Worm (Caenorhabditis elegans): ENCODE results near the gene aps-2.
A peak's percentile ranks its signal among the peaks of the same experiment; 100 is the strongest.

Gene aps-2

ce11 chrX:4469297-4469816, 11.3 kb downstream of the aps-2 start, which contains the start of gene asb-2 (continued):
- TF ChIP-seq fkh-4 (tag; optimal IDR thresholded peaks at IDR 0.05; ENCODE audit: borderline replicate concordance) (no peak), alr-1 (tag; optimal IDR thresholded peaks at IDR 0.05; ENCODE audit: borderline replicate concordance) (no peak), nhr-11 (tag; optimal IDR thresholded peaks at IDR 0.05) (peak; percentile 67), blmp-1 (tag; optimal IDR thresholded peaks at IDR 0.05) (no peak), nhr-237 (tag; optimal IDR thresholded peaks at IDR 0.05) (peak; percentile 48), hlh-17 (GFP tag; optimal IDR thresholded peaks at IDR 0.05; ENCODE audit: borderline replicate concordance) (no peak), hlh-4 (tag; optimal IDR thresholded peaks at IDR 0.05) (no peak), vab-15 (tag; optimal IDR thresholded peaks at IDR 0.05) (peak; percentile 22), nhr-85 (tag) (peak; percentile 92), nhr-77 (tag; optimal IDR thresholded peaks at IDR 0.05) (peak; percentile 80), tlp-1 (tag; optimal IDR thresholded peaks at IDR 0.05) (no peak), tbx-2 (tag; optimal IDR thresholded peaks at IDR 0.05) (peak; percentile 86), efl-1 (optimal IDR thresholded peaks at IDR 0.05) (peak; percentile 79 to 90), efl-1 (GFP tag; optimal IDR thresholded peaks at IDR 0.05 in 1 of 2) (peak; percentile 71 to 93), egl-13 (tag; optimal IDR thresholded peaks at IDR 0.05) (peak; percentile 58), nhr-19 (GFP tag; conservative IDR thresholded peaks at IDR 0.05) (peak; percentile 86), grh-1 (GFP tag; IDR thresholded peaks at IDR 0.05) (peak; percentile 70), elt-3 (tag; optimal IDR thresholded peaks at IDR 0.05) (peak in 5 of 6 experiments; percentile 43 to 87 (median 61)), elt-2 (tag; optimal IDR thresholded peaks at IDR 0.05) (peak; percentile 32), lin-39 (tag; optimal IDR thresholded peaks at IDR 0.05) (peak; percentile 23), unc-86 (tag; optimal IDR thresholded peaks at IDR 0.05) (peak; percentile 66), ces-1 (GFP tag; optimal IDR thresholded peaks at IDR 0.05) (no peak), efl-3 (GFP tag; optimal IDR thresholded peaks at IDR 0.05) (no peak), nhr-28 (tag; optimal IDR thresholded peaks at IDR 0.05) (no peak), nhr-84 (tag; optimal IDR thresholded peaks at IDR 0.05) (no peak), snu-23 (GFP tag; optimal IDR thresholded peaks at IDR 0.05) (peak; percentile 94), lsy-2 (tag; optimal IDR thresholded peaks at IDR 0.05) (peak; percentile 85 to 92), dsc-1 (tag; optimal IDR thresholded peaks at IDR 0.05) (peak; percentile 79), ceh-8 (GFP tag; optimal IDR thresholded peaks at IDR 0.05) (no peak), snpc-4 (tag; optimal IDR thresholded peaks at IDR 0.05) (peak; percentile 71), ama-1 (optimal IDR thresholded peaks at IDR 0.05) (peak; percentile 40), pax-3 (tag; optimal IDR thresholded peaks at IDR 0.05) (peak; percentile 39), unc-62 (GFP tag; optimal IDR thresholded peaks at IDR 0.05) (no peak), rnt-1 (tag; optimal IDR thresholded peaks at IDR 0.05) (peak; percentile 91), mdl-1 (tag; optimal IDR thresholded peaks at IDR 0.05) (peak in 1 of 2 experiments; percentile 87), nhr-90 (tag; optimal IDR thresholded peaks at IDR 0.05; ENCODE audit: poor library complexity) (peak; percentile 86), zip-4 (GFP tag; optimal IDR thresholded peaks at IDR 0.05) (no peak), ceh-88 (GFP tag; IDR thresholded peaks at IDR 0.05) (peak; percentile 35; the same call in 1 of the 2 replicates), ets-5 (GFP tag; IDR thresholded peaks at IDR 0.05) (no peak), aly-2 (tag; optimal IDR thresholded peaks at IDR 0.05) (peak; percentile 47), mab-9 (GFP tag; IDR thresholded peaks at IDR 0.05) (no peak), aha-1 (tag; optimal IDR thresholded peaks at IDR 0.05) (no peak), fos-1 (tag; optimal IDR thresholded peaks at IDR 0.05) (peak; percentile 90), pqm-1 (tag; optimal IDR thresholded peaks at IDR 0.05) (no peak), fkh-8 (tag; optimal IDR thresholded peaks at IDR 0.05) (peak; percentile 80), unc-30 (tag; optimal IDR thresholded peaks at IDR 0.05) (no peak), ztf-4 (tag; optimal IDR thresholded peaks at IDR 0.05) (peak; percentile 64)

All from whole organism, L1 larva.